Fruit fly (Drosophila melanogaster) whole organism, wandering third instar larva: Measurements from ENCODE around the gene CG8036.
A peak's percentile ranks its signal among the peaks of the same experiment; 100 is the strongest.

ENCODE experiments used
- Abd-B ChIP-seq: fragments of >200 bp; optimal IDR thresholded peaks from 2 replicates; lab custom pipeline; 2017; ENCODE audit warnings: missing biosample characterization, missing genetic modification characterization
- CG9705 ChIP-seq: fragments of 200-800 bp; sonication (Bioruptor generic); optimal IDR thresholded peaks from 2 replicates; lab custom pipeline; 2018; ENCODE audit warnings: missing biosample characterization, mild to moderate bottlenecking, missing genetic modification characterization
- CrebA ChIP-seq: fragments of 200-800 bp; sonication (Bioruptor generic); optimal IDR thresholded peaks from 2 replicates; lab custom pipeline; 2016; ENCODE audit warnings: missing biosample characterization, mild to moderate bottlenecking, missing genetic modification characterization, borderline replicate concordance
- Dif ChIP-seq: fragments of 200-275, 200-300 bp; sonication (Bioruptor generic); optimal IDR thresholded peaks from 2 replicates; lab custom pipeline; 2018; ENCODE audit warnings: missing biosample characterization, missing genetic modification characterization; ENCODE audit not compliant: partially characterized antibody
- GATAd ChIP-seq: sonication (Bioruptor generic); optimal IDR thresholded peaks from 2 replicates; lab custom pipeline; 2016; ENCODE audit warnings: missing biosample characterization, missing genetic modification characterization
- HLH106 ChIP-seq: fragments of 200-800 bp; optimal IDR thresholded peaks from 3 replicates; lab custom pipeline; 2019; ENCODE audit warnings: missing biosample characterization, mild to moderate bottlenecking, missing genetic modification characterization, moderate library complexity
- Hnf4 ChIP-seq: fragments of 200-800 bp; sonication (Bioruptor generic); optimal IDR thresholded peaks from 2 replicates; lab custom pipeline; 2016; ENCODE audit warnings: missing biosample characterization, mild to moderate bottlenecking, missing genetic modification characterization
- Hr78 ChIP-seq: fragments of >200 bp; optimal IDR thresholded peaks from 2 replicates; lab custom pipeline; 2017; ENCODE audit warnings: missing biosample characterization, missing genetic modification characterization
- Hr83 ChIP-seq: fragments of 200-300 bp; sonication (Bioruptor generic); optimal IDR thresholded peaks from 2 replicates; lab custom pipeline; 2016; ENCODE audit warnings: missing biosample characterization, mild to moderate bottlenecking, missing genetic modification characterization, moderate library complexity; ENCODE audit not compliant: poor library complexity, severe bottlenecking
- Jra ChIP-seq: sonication (Bioruptor generic); optimal IDR thresholded peaks from 2 replicates; lab custom pipeline; 2016; ENCODE audit warnings: missing biosample characterization, missing genetic modification characterization
- Mio ChIP-seq: sonication (Bioruptor generic); optimal IDR thresholded peaks from 2 replicates; lab custom pipeline; 2016; ENCODE audit warnings: missing biosample characterization, missing genetic modification characterization
- Myc ChIP-seq: fragments of >200 bp; optimal IDR thresholded peaks from 2 replicates; lab custom pipeline; 2017
- N ChIP-seq: fragments of >200 bp; optimal IDR thresholded peaks from 2 replicates; lab custom pipeline; 2018; ENCODE audit warnings: missing biosample characterization, missing external identifiers, missing genetic modification characterization
- OdsH ChIP-seq: fragments of 200-800 bp; sonication (Bioruptor generic); optimal IDR thresholded peaks from 2 replicates; lab custom pipeline; 2016; ENCODE audit warnings: missing biosample characterization, mild to moderate bottlenecking, missing genetic modification characterization
- Rel ChIP-seq, 2 experiments: fragments of 200-800 bp; sonication (Bioruptor generic) in 1 of 2; optimal IDR thresholded peaks; 2 replicates in 1 of 2; 3 replicates in 1 of 2; lab custom pipeline; 2016 to 2019; ENCODE audit warnings: mild to moderate bottlenecking in 2 of 2, missing biosample characterization in 2 of 2, missing genetic modification characterization in 2 of 2, moderate library complexity in 1 of 2
- Sp1 ChIP-seq: fragments of 200-800 bp; sonication (Bioruptor generic); optimal IDR thresholded peaks from 3 replicates; lab custom pipeline; 2019; ENCODE audit warnings: missing biosample characterization, mild to moderate bottlenecking, missing genetic modification characterization, moderate library complexity
- br ChIP-seq: fragments of 200-800 bp; sonication (Bioruptor generic); optimal IDR thresholded peaks from 2 replicates; lab custom pipeline; 2016; ENCODE audit warnings: missing biosample characterization, missing genetic modification characterization
- brk ChIP-seq: fragments of 200-800 bp; sonication (Bioruptor generic); optimal IDR thresholded peaks from 2 replicates; lab custom pipeline; 2016; ENCODE audit warnings: missing biosample characterization, mild to moderate bottlenecking, missing genetic modification characterization
- dl ChIP-seq, 2 experiments: fragments of 175-275, 200-275 bp in 1 of 2; fragments of 200-275 bp in 1 of 2; sonication (Bioruptor generic); optimal IDR thresholded peaks; lab custom pipeline; 2018; ENCODE audit warnings: mild to moderate bottlenecking in 2 of 2, missing biosample characterization in 2 of 2, missing genetic modification characterization in 2 of 2, moderate library complexity in 2 of 2; ENCODE audit not compliant: partially characterized antibody in 2 of 2, insufficient read depth in 1 of 2
- dmrt93B ChIP-seq: fragments of 200-800 bp; sonication (Bioruptor generic); optimal IDR thresholded peaks from 2 replicates; lab custom pipeline; 2018; ENCODE audit warnings: missing biosample characterization, mild to moderate bottlenecking, missing genetic modification characterization
- dsf ChIP-seq: sonication (Bioruptor generic); optimal IDR thresholded peaks from 2 replicates; lab custom pipeline; 2016; ENCODE audit warnings: missing biosample characterization, missing genetic modification characterization, borderline replicate concordance
- ey ChIP-seq: fragments of 200-800 bp; sonication (Bioruptor generic); optimal IDR thresholded peaks from 2 replicates; lab custom pipeline; 2016; ENCODE audit warnings: missing biosample characterization, missing genetic modification characterization
- foxo ChIP-seq, 2 experiments: fragments of 200-800 bp; sonication (Bioruptor generic); optimal IDR thresholded peaks; 2 replicates in 1 of 2; 3 replicates in 1 of 2; lab custom pipeline; 2016 to 2017; ENCODE audit warnings: missing biosample characterization in 2 of 2, missing genetic modification characterization in 2 of 2
- fru ChIP-seq: fragments of 200-800 bp; sonication (Bioruptor generic); optimal IDR thresholded peaks from 3 replicates; lab custom pipeline; 2016; ENCODE audit warnings: missing biosample characterization, mild to moderate bottlenecking, missing genetic modification characterization
- h ChIP-seq: fragments of 200-800 bp; sonication (Bioruptor generic); optimal IDR thresholded peaks from 3 replicates; lab custom pipeline; 2016; ENCODE audit warnings: missing biosample characterization, mild to moderate bottlenecking, missing genetic modification characterization
- jim ChIP-seq: fragments of 175-275, 200-325 bp; sonication (Bioruptor generic); optimal IDR thresholded peaks from 2 replicates; lab custom pipeline; 2016; ENCODE audit warnings: missing biosample characterization, mild to moderate bottlenecking, missing genetic modification characterization
- lola ChIP-seq: fragments of >200 bp; optimal IDR thresholded peaks from 2 replicates; lab custom pipeline; 2017; ENCODE audit warnings: missing biosample characterization, missing genetic modification characterization
- pan ChIP-seq: fragments of >200 bp; optimal IDR thresholded peaks from 2 replicates; lab custom pipeline; 2017
- psq ChIP-seq: fragments of 200-800 bp; sonication (Bioruptor generic); optimal IDR thresholded peaks from 3 replicates; lab custom pipeline; 2017; ENCODE audit warnings: missing biosample characterization, mild to moderate bottlenecking, missing genetic modification characterization, moderate library complexity
- rgr ChIP-seq: fragments of 200-800 bp; sonication (Bioruptor generic); optimal IDR thresholded peaks from 3 replicates; lab custom pipeline; 2016; ENCODE audit warnings: missing biosample characterization, mild to moderate bottlenecking, missing genetic modification characterization
- sage ChIP-seq: fragments of 200-800 bp; sonication (Bioruptor generic); optimal IDR thresholded peaks from 2 replicates; lab custom pipeline; 2016; ENCODE audit warnings: missing biosample characterization, mild to moderate bottlenecking, missing genetic modification characterization
- sv ChIP-seq: fragments of 200-800 bp; sonication (Bioruptor generic); optimal IDR thresholded peaks from 3 replicates; lab custom pipeline; 2016; ENCODE audit warnings: missing biosample characterization, missing genetic modification characterization
- tai ChIP-seq: sonication (Bioruptor generic); optimal IDR thresholded peaks from 2 replicates; lab custom pipeline; 2016; ENCODE audit warnings: missing biosample characterization, missing genetic modification characterization
- usp ChIP-seq: fragments of >200 bp; optimal IDR thresholded peaks from 2 replicates; lab custom pipeline; 2017; ENCODE audit warnings: missing biosample characterization, missing genetic modification characterization
- woc ChIP-seq: sonication (Bioruptor generic); optimal IDR thresholded peaks from 2 replicates; lab custom pipeline; 2016; ENCODE audit warnings: missing biosample characterization, mild to moderate bottlenecking, missing genetic modification characterization

The CG8036 gene

DNA sequence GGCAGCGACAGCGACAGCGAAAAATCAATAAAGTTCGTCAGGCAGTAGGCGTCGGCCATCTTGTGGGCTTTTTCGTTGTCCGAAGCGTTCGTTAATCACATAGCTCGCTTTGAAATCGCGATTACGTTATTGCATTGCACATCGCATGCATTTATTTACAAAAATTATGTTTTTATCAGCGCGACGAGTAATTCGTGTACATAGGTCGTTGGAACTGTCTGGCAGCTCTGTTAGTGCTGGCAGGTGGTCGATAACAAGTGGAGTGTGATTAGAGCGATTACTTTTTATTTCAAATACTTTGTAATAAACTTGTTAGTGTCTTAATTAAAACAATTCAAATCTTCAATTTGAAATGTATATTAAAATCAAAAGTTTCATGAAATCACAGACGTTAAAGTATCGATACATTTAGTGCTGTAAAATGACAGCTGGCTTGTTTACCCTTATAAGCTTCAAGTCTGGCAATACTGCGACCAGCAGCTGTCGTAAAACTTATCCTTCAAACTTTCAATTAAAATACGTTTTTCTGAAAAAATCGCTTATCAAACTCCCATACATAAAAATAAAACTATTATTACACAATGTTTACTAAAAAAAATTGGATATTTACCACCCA, 3.9 kb upstream of the CG8036 start, which contains the start of gene CG8032:
TSS of gene CG8032 (plus strand) at position 448 of the 616 bp plus-strand sequence.
- TF ChIP-seq GATAd, result no peak
- TF ChIP-seq Hnf4 (GFP tag; lab: Kevin White, UChicago), result peak; percentile 75
- peak; percentile 9 for TF ChIP-seq psq (GFP tag; lab: Kevin White, UChicago)
- TF ChIP-seq br, result peak; percentile 52
- no peak for TF ChIP-seq pan (lab: Kevin White, UChicago)
- TF ChIP-seq Myc (lab: Kevin White, UChicago), result no peak
- TF ChIP-seq dl (GFP tag; optimal IDR thresholded peaks at IDR 0.05; lab: Kevin White, UChicago; ENCODE audit: insufficient read depth in 1 of 2, partially characterized antibody in 2 of 2), result no peak
- TF ChIP-seq tai, result no peak
- peak; percentile 8 for TF ChIP-seq dmrt93B
- peak; percentile 61 for TF ChIP-seq fru (GFP tag; lab: Kevin White, UChicago)
- TF ChIP-seq sv (GFP tag; lab: Kevin White, UChicago), result peak; percentile 49
- TF ChIP-seq jim (GFP tag; lab: Kevin White, UChicago), result no peak
- TF ChIP-seq CG9705, result peak; percentile 21
- TF ChIP-seq Jra, result peak; percentile 83
- peak in 1 of 2 experiments; percentile 72 for TF ChIP-seq foxo (GFP tag; optimal IDR thresholded peaks at IDR 0.05; lab: Kevin White, UChicago)
- TF ChIP-seq Abd-B (GFP tag; lab: Kevin White, UChicago), result no peak
- TF ChIP-seq rgr (GFP tag; lab: Kevin White, UChicago), result peak; percentile 48
- TF ChIP-seq CrebA (GFP tag; lab: Kevin White, UChicago), result no peak
- no peak for TF ChIP-seq Hr78 (GFP tag; lab: Kevin White, UChicago)
- TF ChIP-seq ey (GFP tag; lab: Kevin White, UChicago), result peak; percentile 39
- TF ChIP-seq dsf, result peak; percentile 21
- TF ChIP-seq Sp1 (GFP tag; lab: Kevin White, UChicago), result peak; percentile 18
- peak; percentile 24 for TF ChIP-seq OdsH (GFP tag; lab: Kevin White, UChicago)
- no peak for TF ChIP-seq N (GFP tag; lab: Kevin White, UChicago)
- no peak for TF ChIP-seq Hr83 (GFP tag; lab: Kevin White, UChicago)
- no peak for TF ChIP-seq Dif (GFP tag; lab: Kevin White, UChicago)
- TF ChIP-seq woc, result peak; percentile 45
- peak; percentile 40 for TF ChIP-seq sage (GFP tag; lab: Kevin White, UChicago)
- no peak for TF ChIP-seq lola
- peak; percentile 52 for TF ChIP-seq HLH106
- TF ChIP-seq brk, result peak; percentile 38
- no peak for TF ChIP-seq Rel (GFP tag; optimal IDR thresholded peaks at IDR 0.05; lab: Kevin White, UChicago)
- TF ChIP-seq Rel (tag; optimal IDR thresholded peaks at IDR 0.05; lab: Kevin White, UChicago), result peak; percentile 44
- TF ChIP-seq h (GFP tag; lab: Kevin White, UChicago), result peak; percentile 79
- TF ChIP-seq Mio (GFP tag; lab: Kevin White, UChicago), result no peak

DNA sequence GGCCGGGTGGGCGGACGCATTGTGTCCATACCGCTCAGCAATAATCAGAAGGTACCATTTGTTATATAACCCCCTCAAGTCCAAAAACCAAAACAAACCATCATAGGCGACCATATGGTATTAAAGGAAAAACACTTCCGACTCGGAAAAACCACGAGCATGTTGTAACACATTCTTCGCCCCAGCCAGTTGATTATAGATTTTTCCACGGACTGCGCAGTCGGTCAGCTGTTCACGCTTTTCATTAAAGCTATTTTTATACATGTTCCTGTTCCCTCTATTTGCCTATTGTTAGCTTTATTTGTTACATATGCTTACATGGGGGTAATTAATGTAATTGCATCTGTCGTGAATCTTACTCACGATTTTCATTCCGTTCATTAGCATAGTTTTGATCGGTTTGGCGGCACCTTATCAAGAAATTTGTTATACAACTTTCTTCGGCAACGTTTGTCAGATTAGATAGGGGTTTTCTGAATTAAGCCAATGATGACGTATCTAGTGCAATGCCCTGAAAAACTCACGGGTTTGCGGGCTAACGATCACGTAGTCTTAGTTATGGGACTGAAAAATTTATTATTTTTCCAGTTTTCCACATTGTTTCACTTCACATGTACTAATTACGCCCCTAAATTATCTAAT, 2.8 kb upstream of the CG8036 start:
- TF ChIP-seq br, result no peak
- no peak for TF ChIP-seq Hr83 (GFP tag; lab: Kevin White, UChicago)

DNA sequence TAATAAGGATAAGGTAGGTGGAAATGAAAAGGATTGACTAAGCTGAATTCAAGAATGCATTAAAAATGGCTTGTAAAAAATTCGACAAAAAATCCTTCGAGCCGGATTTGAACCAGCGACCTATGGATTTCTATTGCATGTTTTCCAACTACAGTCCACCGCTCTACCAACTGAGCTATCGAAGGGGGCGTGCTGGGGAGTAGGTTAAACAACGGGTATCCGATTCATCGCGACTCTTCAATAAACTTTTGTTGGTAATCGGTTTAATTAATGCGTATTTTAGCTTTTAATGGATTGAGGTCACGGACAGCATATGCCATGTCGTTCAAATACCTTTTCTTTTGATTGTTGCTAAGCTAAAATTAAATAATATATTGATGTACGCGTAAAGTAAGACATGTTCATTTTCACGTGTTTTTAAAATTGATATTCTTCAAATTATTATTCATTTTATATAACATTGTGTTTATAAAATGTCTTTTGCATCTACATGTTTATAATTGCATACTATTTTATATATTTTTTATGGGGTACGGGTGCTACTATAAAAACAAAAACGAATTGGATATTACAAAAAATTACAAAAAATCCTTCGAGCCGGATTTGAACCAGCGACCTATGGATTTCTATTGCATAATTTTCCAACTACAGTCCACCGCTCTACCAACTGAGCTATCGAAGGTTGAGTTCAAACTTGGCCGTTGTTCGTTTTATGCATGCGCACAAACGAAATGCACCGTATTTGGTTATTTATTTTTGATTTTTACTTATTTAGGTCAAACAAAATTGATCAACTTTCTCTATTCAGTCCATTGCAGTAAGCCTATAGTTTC, 572 bp downstream of the CG8036 start:
- TF ChIP-seq woc (no peak), dl (GFP tag; optimal IDR thresholded peaks at IDR 0.05; lab: Kevin White, UChicago; ENCODE audit: insufficient read depth in 1 of 2, partially characterized antibody in 2 of 2) (peak in 1 of 2 experiments; percentile 4), usp (GFP tag; lab: Kevin White, UChicago) (no peak), fru (GFP tag; lab: Kevin White, UChicago) (no peak), Sp1 (GFP tag; lab: Kevin White, UChicago) (no peak)
- TF ChIP-seq, all 38 proteins: peak for 1
